Fruit fly (Drosophila melanogaster): Measurements from ENCODE around the gene CG1113.

Gene CG1113

dm6 chr3R:5208115-5208365, 44.9 kb upstream of the CG1113 start (continued):
- TF ChIP-seq run (tag; optimal IDR thresholded peaks at IDR 0.05) (no peak), mirr (GFP tag; optimal IDR thresholded peaks at IDR 0.05) (peak; percentile 19), otp (GFP tag; IDR thresholded peaks at IDR 0.05) (peak; percentile 36; the same call in 1 of the 3 replicates), CG10543 (GFP tag; optimal IDR thresholded peaks at IDR 0.05) (no peak), CG1603 (tag; optimal IDR thresholded peaks at IDR 0.05) (no peak), CG4617 (GFP tag; optimal IDR thresholded peaks at IDR 0.05; ENCODE audit: borderline replicate concordance) (no peak), CG16863 (GFP tag; optimal IDR thresholded peaks at IDR 0.05) (no peak), CG15696 (tag; optimal IDR thresholded peaks at IDR 0.05) (peak; percentile 4), Sox102F (GFP tag; optimal IDR thresholded peaks at IDR 0.05) (no peak), CG17359 (tag; optimal IDR thresholded peaks at IDR 0.05) (peak; percentile 5), pan (optimal IDR thresholded peaks at IDR 0.05) (no peak), pan (GFP tag; optimal IDR thresholded peaks at IDR 0.05 in 1 of 2, IDR thresholded peaks at IDR 0.05 in 1 of 2) (no peak), Lim3 (GFP tag; IDR thresholded peaks at IDR 0.05) (no peak), sens-2 (GFP tag; IDR thresholded peaks at IDR 0.05) (no peak), sens (GFP tag) (peak; percentile 58), CG1024 (GFP tag; IDR thresholded peaks at IDR 0.05) (no peak), Eip74EF (GFP tag; optimal IDR thresholded peaks at IDR 0.05) (no peak), CG17568 (GFP tag; optimal IDR thresholded peaks at IDR 0.05) (peak; percentile 20)

dm6 chr3R:5209481-5209880, 43.5 kb upstream of the CG1113 start:
- TF ChIP-seq Mes4 (GFP tag; optimal IDR thresholded peaks at IDR 0.05) (no peak), Nf-YB (GFP tag; optimal IDR thresholded peaks at IDR 0.05) (no peak), fd64A (GFP tag; optimal IDR thresholded peaks at IDR 0.05) (peak; percentile 28), tgo (GFP tag; IDR thresholded peaks at IDR 0.05) (0 out of 3 replicates have a peak, but pooled peaks have one; percentile 20), CG14860 (GFP tag; IDR thresholded peaks at IDR 0.05; ENCODE audit: partially characterized antibody) (no peak), CG8388 (GFP tag; optimal IDR thresholded peaks at IDR 0.05) (peak; percentile 66), CG6854 (GFP tag; optimal IDR thresholded peaks at IDR 0.05) (no peak), CG18476 (GFP tag; optimal IDR thresholded peaks at IDR 0.05) (no peak), sisA (GFP tag; IDR thresholded peaks at IDR 0.05) (peak; percentile 65), sens-2 (GFP tag; IDR thresholded peaks at IDR 0.05) (0 out of 2 replicates have a peak, but pooled peaks have one; percentile 16), Gug (GFP tag; IDR thresholded peaks at IDR 0.05) (peak; percentile 46; the same call in 1 of the 4 replicates), zfh2 (GFP tag; optimal IDR thresholded peaks at IDR 0.05) (no peak), CG4424 (GFP tag; optimal IDR thresholded peaks at IDR 0.05) (peak; percentile 1), Atf-2 (GFP tag; optimal IDR thresholded peaks at IDR 0.05) (no peak), pum (GFP tag; optimal IDR thresholded peaks at IDR 0.05) (peak; percentile 32), Ada2b (GFP tag; IDR thresholded peaks at IDR 0.05) (peak; percentile 46; the same call in 1 of the 2 replicates), vnd (GFP tag; IDR thresholded peaks at IDR 0.05; ENCODE audit: partially characterized antibody) (no peak), Eip74EF (GFP tag; optimal IDR thresholded peaks at IDR 0.05) (no peak), CG17568 (GFP tag; optimal IDR thresholded peaks at IDR 0.05) (no peak), Usf (GFP tag; optimal IDR thresholded peaks at IDR 0.05) (no peak), CG17328 (GFP tag; IDR thresholded peaks at IDR 0.05) (peak; percentile 62), ap (GFP tag; IDR thresholded peaks at IDR 0.05) (no peak), h (optimal IDR thresholded peaks at IDR 0.05) (no peak), Deaf1 (tag; optimal IDR thresholded peaks at IDR 0.05) (no peak), fu2 (GFP tag; optimal IDR thresholded peaks at IDR 0.05) (no peak), tup (GFP tag; optimal IDR thresholded peaks at IDR 0.05) (no peak), CG6654 (GFP tag; optimal IDR thresholded peaks at IDR 0.05) (peak; percentile 12), CG34422 (GFP tag; IDR thresholded peaks at IDR 0.05) (no peak), CG9817 (tag; optimal IDR thresholded peaks at IDR 0.05) (no peak), D19A (tag; optimal IDR thresholded peaks at IDR 0.05) (peak; percentile 19), grau (tag; optimal IDR thresholded peaks at IDR 0.05) (peak; percentile 27), caup (GFP tag; optimal IDR thresholded peaks at IDR 0.05; ENCODE audit: severe bottlenecking) (no peak), wek (GFP tag; optimal IDR thresholded peaks at IDR 0.05) (no peak), CG15269 (tag; optimal IDR thresholded peaks at IDR 0.05) (peak; percentile 35), pan (optimal IDR thresholded peaks at IDR 0.05) (no peak), pan (GFP tag; optimal IDR thresholded peaks at IDR 0.05 in 1 of 2, IDR thresholded peaks at IDR 0.05 in 1 of 2) (peak in 1 of 2 experiments; percentile 39), tx (GFP tag; optimal IDR thresholded peaks at IDR 0.05) (no peak)

All from whole organism, embryonic.